Fruit fly (Drosophila melanogaster) Kc167 (cell line): ENCODE data around the gene CG42446.

Experiments used
- Myc ChIP-seq: fragments of >200 bp; optimal IDR thresholded peaks from 2 replicates; lab custom pipeline; 2017; ENCODE audit warnings: missing external identifiers
- Sin3A ChIP-seq: fragments of >200 bp; optimal IDR thresholded peaks from 2 replicates; lab custom pipeline; 2018; ENCODE audit warnings: missing external identifiers
- h ChIP-seq: fragments of >200 bp; optimal IDR thresholded peaks from 3 replicates; lab custom pipeline; 2018; ENCODE audit warnings: missing external identifiers
- insv ChIP-seq: fragments of >200 bp; optimal IDR thresholded peaks from 3 replicates; lab custom pipeline; 2018; ENCODE audit warnings: missing external identifiers
- psq ChIP-seq: fragments of >200 bp; optimal IDR thresholded peaks from 2 replicates; lab custom pipeline; 2017; ENCODE audit warnings: missing external identifiers
- ttk ChIP-seq: sonication (Bioruptor generic); optimal IDR thresholded peaks from 2 replicates; lab custom pipeline; 2017; ENCODE audit warnings: missing external identifiers

Gene CG42446

DNA sequence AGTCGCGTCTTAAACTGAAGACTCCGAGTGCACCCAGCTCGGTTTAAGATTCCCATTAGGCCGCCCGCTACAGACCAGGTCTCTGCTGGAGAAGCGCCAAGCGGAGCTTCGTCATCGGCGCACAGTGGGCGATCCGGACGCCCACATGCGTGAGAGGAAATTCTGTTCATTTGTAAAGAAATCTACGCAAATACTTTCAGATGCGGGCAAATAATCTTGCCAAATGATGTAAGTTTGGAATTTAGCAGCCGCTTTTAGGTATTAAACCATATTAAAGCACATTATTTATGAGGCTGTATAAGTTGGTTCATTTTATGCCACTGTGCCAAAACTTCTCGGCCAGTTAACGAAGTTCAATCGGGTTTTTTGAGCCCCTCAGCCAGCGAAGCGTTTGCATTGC, 8.4 kb upstream of the CG42446 start, which contains the start of gene js:
js (minus strand) TSS at position 19 of the 400 bp plus-strand sequence.
- TF ChIP-seq Myc (lab: Kevin White, UChicago) (no peak), Sin3A (no peak), insv (lab: Kevin White, UChicago) (no peak), h (lab: Kevin White, UChicago) (no peak), psq (no peak), ttk (lab: Kevin White, UChicago) (no peak)

- no peak for TF ChIP-seq insv (lab: Kevin White, UChicago)
- TF ChIP-seq psq = no peak
- TF ChIP-seq Sin3A = no peak
Observed at dm6 chr3R:16359098-16359497, 810 bp downstream of the CG42446 start, which contains the start of gene CG17931. Gene CG17931 (minus strand): TSS chr3R:16359466.

- TF ChIP-seq h (lab: Kevin White, UChicago) (no peak), insv (lab: Kevin White, UChicago) (no peak), psq (no peak), Sin3A (no peak), ttk (lab: Kevin White, UChicago) (no peak), Myc (lab: Kevin White, UChicago) (no peak)
Observed at dm6 chr3R:16356863-16357215, 3.1 kb downstream of the CG42446 start, which contains the start of gene CG10311. Gene CG10311 (minus strand): TSS chr3R:16357015.

DNA sequence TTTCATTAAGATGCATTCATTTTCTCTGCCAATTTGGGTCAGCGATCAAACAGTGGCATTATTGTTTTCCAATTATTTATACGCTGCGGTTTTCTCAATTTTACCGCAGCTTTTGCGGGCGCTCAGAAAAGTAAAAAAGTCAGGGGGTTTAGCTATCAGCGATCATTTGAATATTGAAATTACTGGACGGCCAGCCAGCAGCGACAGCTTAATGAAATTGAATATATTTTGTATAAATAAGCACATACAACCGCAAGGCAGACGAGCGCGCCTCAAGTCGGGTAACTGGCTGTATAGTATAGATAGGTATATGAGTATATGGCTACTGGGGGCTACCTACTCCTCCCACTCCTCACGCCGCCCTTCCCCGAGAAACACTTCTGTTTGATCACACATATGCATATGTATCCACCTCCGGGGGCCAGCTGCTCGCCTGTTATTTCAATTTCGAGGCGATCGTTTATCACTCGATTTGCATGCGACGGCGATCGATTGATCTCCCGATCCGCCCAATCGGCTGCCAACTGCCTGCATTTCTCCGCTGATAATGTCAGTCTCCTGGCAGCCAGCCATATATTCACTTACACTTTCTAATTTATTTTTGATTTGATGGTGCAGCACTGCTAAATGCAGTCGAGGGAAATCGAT, 3.6 kb downstream of the CG42446 start:
- TF ChIP-seq h (lab: Kevin White, UChicago) (no peak), insv (lab: Kevin White, UChicago) (no peak), Myc (lab: Kevin White, UChicago) (no peak), ttk (lab: Kevin White, UChicago) (no peak), Sin3A (no peak), psq (no peak)

- TF ChIP-seq Myc (lab: Kevin White, UChicago) (no peak), psq (no peak)
Observed at dm6 chr3R:16355393-16355943, 4.4 kb downstream of the CG42446 start.

dm6 chr3R:16353671-16354070, 6.2 kb downstream of the CG42446 start:
- TF ChIP-seq Sin3A = no peak
- no peak for TF ChIP-seq ttk (lab: Kevin White, UChicago)
- TF ChIP-seq h (lab: Kevin White, UChicago) = no peak
- TF ChIP-seq insv (lab: Kevin White, UChicago) = no peak
- no peak for TF ChIP-seq Myc (lab: Kevin White, UChicago)
- TF ChIP-seq psq = no peak

- no peak for TF ChIP-seq Sin3A
- no peak for TF ChIP-seq h (lab: Kevin White, UChicago)
- no peak for TF ChIP-seq insv (lab: Kevin White, UChicago)
- TF ChIP-seq psq = no peak
- TF ChIP-seq Myc (lab: Kevin White, UChicago) = no peak
- TF ChIP-seq ttk (lab: Kevin White, UChicago) = no peak
Observed at dm6 chr3R:16353195-16353594, 6.7 kb downstream of the CG42446 start.

dm6 chr3R:16352039-16352438, 7.9 kb downstream of the CG42446 start:
- TF ChIP-seq h (lab: Kevin White, UChicago) = no peak
- TF ChIP-seq Myc (lab: Kevin White, UChicago) = no peak
- no peak for TF ChIP-seq psq
- no peak for TF ChIP-seq insv (lab: Kevin White, UChicago)
- no peak for TF ChIP-seq ttk (lab: Kevin White, UChicago)
- TF ChIP-seq Sin3A = no peak

DNA sequence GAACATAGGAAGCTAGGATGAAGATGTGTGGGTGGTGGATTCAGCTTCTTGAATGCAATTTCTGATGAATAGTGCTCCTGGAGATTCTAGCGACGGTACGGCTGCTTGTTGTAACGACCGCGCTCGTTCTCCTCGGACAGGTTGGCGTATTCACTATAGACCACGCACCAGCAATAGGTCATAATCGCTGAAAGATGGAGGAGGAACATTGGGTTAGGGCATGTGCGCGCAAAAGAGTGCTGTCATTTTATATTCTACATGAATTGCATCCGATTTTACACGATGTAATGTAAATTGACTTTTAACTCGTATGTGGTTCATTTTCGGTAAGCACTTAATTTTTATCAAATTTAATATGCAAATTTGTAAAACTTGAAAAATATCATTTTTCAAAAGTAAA, 8.9 kb downstream of the CG42446 start:
- TF ChIP-seq h (lab: Kevin White, UChicago) (no peak), Myc (lab: Kevin White, UChicago) (no peak), Sin3A (no peak), insv (lab: Kevin White, UChicago) (no peak), ttk (lab: Kevin White, UChicago) (no peak), psq (no peak)

DNA sequence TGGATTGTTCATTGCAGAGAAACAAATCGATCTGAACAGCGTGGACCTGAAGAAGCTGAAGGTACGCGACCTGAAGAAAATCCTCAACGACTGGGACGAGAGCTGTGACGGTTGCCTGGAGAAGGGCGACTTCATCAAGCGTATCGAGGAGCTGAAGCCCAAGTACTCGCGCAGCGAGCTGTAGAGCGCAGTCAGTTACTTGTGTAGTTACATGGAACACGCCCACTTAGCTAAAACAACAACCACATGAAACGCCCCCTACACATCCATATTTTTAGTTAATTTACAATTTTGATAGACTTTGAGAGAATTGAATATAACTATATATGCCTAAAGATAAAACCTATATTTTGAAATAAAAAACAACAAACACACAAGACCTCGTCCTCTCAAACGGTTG, 9.5 kb downstream of the CG42446 start:
- TF ChIP-seq h (lab: Kevin White, UChicago) (no peak), Myc (lab: Kevin White, UChicago) (no peak), psq (no peak), insv (lab: Kevin White, UChicago) (no peak), ttk (lab: Kevin White, UChicago) (no peak), Sin3A (no peak)

DNA sequence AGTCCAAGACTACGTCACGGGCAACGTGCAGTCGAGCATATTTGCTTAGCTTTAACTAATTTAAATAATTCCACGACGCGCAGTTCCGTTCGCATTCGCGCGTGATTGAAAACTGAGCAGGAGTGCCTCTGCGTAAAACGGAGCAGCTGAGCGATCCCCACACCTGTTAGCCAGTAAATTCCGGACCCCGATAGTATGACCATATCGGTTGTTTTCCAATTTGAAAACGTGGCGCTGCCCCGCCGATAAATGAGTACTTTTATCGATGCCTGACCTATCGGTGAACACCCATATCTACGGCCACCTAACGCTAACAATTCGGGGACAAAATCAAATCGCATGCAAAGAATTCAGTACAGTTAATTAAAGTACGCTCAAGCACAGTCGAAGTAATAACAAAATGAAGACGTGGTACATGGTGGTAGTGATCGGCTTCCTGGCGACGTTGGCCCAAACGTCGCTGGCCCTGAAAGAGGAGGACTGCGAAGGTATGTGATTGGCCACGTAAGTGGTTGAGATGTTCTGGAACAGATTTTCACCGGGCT, 10.7 kb downstream of the CG42446 start, which contains the start of the genes CG14879 and Manf:
CG14879 (minus strand) TSS at position 116 of the 545 bp plus-strand sequence.
Manf (plus strand) TSS at position 294 of the 545 bp plus-strand sequence.
- TF ChIP-seq ttk (lab: Kevin White, UChicago) (no peak), Sin3A (no peak), psq (no peak), insv (lab: Kevin White, UChicago) (no peak), Myc (lab: Kevin White, UChicago) (no peak), h (lab: Kevin White, UChicago) (no peak)

DNA sequence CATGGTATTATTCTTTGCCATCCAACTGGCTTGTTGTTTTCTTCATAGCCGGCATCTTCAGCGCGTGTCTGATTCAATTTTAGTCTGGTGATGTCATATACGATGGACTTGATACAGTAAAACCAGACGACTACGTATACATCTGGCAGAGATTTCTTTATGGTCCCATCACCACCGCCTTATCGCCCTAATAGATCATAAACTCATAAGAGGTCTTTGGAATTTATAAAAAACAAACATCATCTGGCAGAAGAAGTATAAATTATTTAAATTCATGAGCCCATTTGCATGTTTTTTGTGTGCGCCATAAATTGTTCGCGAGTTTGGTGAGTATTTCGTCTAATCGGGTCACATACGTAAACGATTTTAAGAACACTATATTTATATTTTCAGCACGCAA, 11.6 kb downstream of the CG42446 start:
- TF ChIP-seq ttk (lab: Kevin White, UChicago) (no peak), Myc (lab: Kevin White, UChicago) (no peak), psq (no peak), h (lab: Kevin White, UChicago) (no peak), insv (lab: Kevin White, UChicago) (no peak), Sin3A (no peak)
